Fruit fly (Drosophila melanogaster) whole organism, embryonic: Measurements from ENCODE around the gene Ilp6.
A peak's percentile ranks its signal among the peaks of the same experiment; 100 is the strongest.

Source experiments
- CG10543 ChIP-seq: fragments of 200-800 bp; sonication (Bioruptor generic); optimal IDR thresholded peaks from 3 replicates; lab custom pipeline; 2017; ENCODE audit warnings: missing biosample characterization, mild to moderate bottlenecking, missing genetic modification characterization, moderate library complexity
- CG11093 ChIP-seq: fragments of 200-800 bp; sonication (Bioruptor generic); IDR thresholded peaks from 3 replicates; pipeline ENCODE4 v1.3.6; 2022; ENCODE audit warnings: missing biosample characterization, missing genetic modification characterization
- CG31224 ChIP-seq: fragments of 200-800 bp; sonication (Bioruptor generic); IDR thresholded peaks from 2 replicates; pipeline ENCODE4 v1.3.6; 2022; ENCODE audit warnings: missing biosample characterization, missing genetic modification characterization
- D ChIP-seq, 2 experiments: fragments of 200-800 bp in 1 of 2; fragments of >200 bp in 1 of 2; sonication (Bioruptor generic) in 1 of 2; optimal IDR thresholded peaks; 2 replicates in 1 of 2; 3 replicates in 1 of 2; lab custom pipeline; 2017; ENCODE audit warnings: mild to moderate bottlenecking in 1 of 2, missing biosample characterization in 1 of 2, missing genetic modification characterization in 1 of 2, missing genetic modification reagents in 1 of 2
- HLH4C ChIP-seq: fragments of 200-800 bp; sonication (Bioruptor generic); IDR thresholded peaks from 3 replicates; pipeline ENCODE4 v1.3.6; 2022; ENCODE audit warnings: missing biosample characterization, missing genetic modification characterization; ENCODE audit not compliant: partially characterized antibody
- Lhr ChIP-seq: fragments of 200-800 bp; sonication (Bioruptor generic); optimal IDR thresholded peaks from 3 replicates; lab custom pipeline; 2017; ENCODE audit warnings: mild to moderate bottlenecking, missing biosample characterization, missing genetic modification reagents, missing genetic modification characterization
- MBD-R2 ChIP-seq: fragments of 200-800 bp; sonication (Bioruptor generic); IDR thresholded peaks from 2 replicates; pipeline ENCODE4 v1.3.6; 2022; ENCODE audit warnings: missing biosample characterization, missing genetic modification characterization
- Sox100B ChIP-seq: fragments of 200-800 bp; sonication (Bioruptor generic); optimal IDR thresholded peaks from 3 replicates; lab custom pipeline; 2018; ENCODE audit warnings: missing biosample characterization, mild to moderate bottlenecking, missing genetic modification characterization
- jing ChIP-seq: fragments of 200-800 bp; sonication (Bioruptor generic); optimal IDR thresholded peaks from 2 replicates; lab custom pipeline; 2018; ENCODE audit warnings: missing biosample characterization, mild to moderate bottlenecking, missing genetic modification characterization
- lab ChIP-seq: fragments of 200-800 bp; sonication (Bioruptor generic); optimal IDR thresholded peaks from 3 replicates; lab custom pipeline; 2017; ENCODE audit warnings: missing biosample characterization, missing genetic modification characterization, mild to moderate bottlenecking, moderate library complexity, missing genetic modification reagents
- mirr ChIP-seq: fragments of 200-800 bp; sonication (Bioruptor generic); optimal IDR thresholded peaks from 3 replicates; lab custom pipeline; 2018; ENCODE audit warnings: missing biosample characterization, mild to moderate bottlenecking, missing genetic modification characterization
- pnt ChIP-seq: fragments of 200-800 bp; sonication (Bioruptor generic); optimal IDR thresholded peaks from 3 replicates; lab custom pipeline; 2016; ENCODE audit warnings: missing biosample characterization, missing genetic modification characterization
- sima ChIP-seq: fragments of 200-800 bp; sonication (Bioruptor generic); optimal IDR thresholded peaks from 2 replicates; lab custom pipeline; 2016; ENCODE audit warnings: missing biosample characterization, missing genetic modification characterization
- ttk ChIP-seq: fragments of 200-800 bp; sonication (Bioruptor generic); IDR thresholded peaks from 2 replicates; pipeline ENCODE4 v2.1.2; 2022; ENCODE audit warnings: missing biosample characterization, missing genetic modification characterization

DNA sequence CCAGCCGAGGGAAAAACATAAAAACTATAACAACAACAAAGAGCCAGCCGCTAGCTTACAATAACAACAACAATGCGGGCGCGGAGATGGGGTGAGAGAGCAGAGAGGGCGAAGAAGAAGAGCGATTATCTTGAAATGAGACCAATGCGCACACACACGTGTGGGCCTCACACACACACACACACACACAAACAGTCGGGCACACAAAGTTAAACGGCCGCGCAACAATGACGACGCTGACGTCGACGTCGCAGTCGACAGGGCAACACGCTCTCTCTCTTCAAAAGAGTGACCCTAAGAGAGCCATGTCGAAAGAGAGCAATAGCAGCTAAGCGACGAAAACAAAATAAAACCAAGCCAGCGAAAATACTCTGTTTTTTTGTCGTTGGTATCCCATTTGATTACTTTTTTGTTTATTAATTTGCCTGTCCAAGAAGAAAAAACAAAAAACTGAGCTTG is 28.6 kb downstream of the Ilp6 start:
- TF ChIP-seq D (optimal IDR thresholded peaks at IDR 0.05; lab: Kevin White, UChicago), result no peak
- no peak for TF ChIP-seq D (GFP tag; optimal IDR thresholded peaks at IDR 0.05; lab: Kevin White, UChicago)
- TF ChIP-seq MBD-R2, result no peak
- no peak for TF ChIP-seq sima (GFP tag; lab: Kevin White, UChicago)
- TF ChIP-seq Sox100B (GFP tag; lab: Kevin White, UChicago), result no peak
- no peak for TF ChIP-seq ttk (GFP tag; lab: Robert Waterston, UW)
- TF ChIP-seq CG11093 (GFP tag; lab: Robert Waterston, UW), result no peak
- peak; percentile 31 for TF ChIP-seq CG10543
- no peak for TF ChIP-seq Lhr
- no peak; the same call in 2 of the 3 replicates for TF ChIP-seq HLH4C
- TF ChIP-seq lab (GFP tag; lab: Kevin White, UChicago), result no peak
- peak; percentile 16 for TF ChIP-seq mirr (GFP tag; lab: Kevin White, UChicago)
- no peak for TF ChIP-seq CG31224 (GFP tag; lab: Robert Waterston, UW)
- no peak for TF ChIP-seq jing (GFP tag; lab: Kevin White, UChicago)
- TF ChIP-seq pnt (GFP tag; lab: Kevin White, UChicago), result no peak
